Fruit fly (Drosophila melanogaster) whole organism, pupa: ENCODE results near the gene CG14269.
A peak's percentile ranks its signal among the peaks of the same experiment; 100 is the strongest.

Experiments used
- CG10348 ChIP-seq: fragments of 200-800 bp; sonication (Bioruptor generic); IDR thresholded peaks from 2 replicates; pipeline ENCODE4 v1.3.6; 2022; ENCODE audit warnings: missing biosample characterization, missing genetic modification characterization
- CG12605 ChIP-seq: fragments of 200-800 bp; sonication (Bioruptor generic); IDR thresholded peaks from 2 replicates; pipeline ENCODE4 v1.3.6; 2022; ENCODE audit warnings: missing biosample characterization, missing genetic modification characterization
- CG13204 ChIP-seq: fragments of 200-800 bp; sonication (Bioruptor generic); optimal IDR thresholded peaks from 2 replicates; lab custom pipeline; 2018; ENCODE audit warnings: missing biosample characterization, mild to moderate bottlenecking, missing genetic modification characterization, moderate library complexity
- CG14655 ChIP-seq: fragments of 200-800 bp; sonication (Bioruptor generic); optimal IDR thresholded peaks from 3 replicates; lab custom pipeline; 2017; ENCODE audit warnings: mild to moderate bottlenecking, missing biosample characterization, missing genetic modification reagents, missing genetic modification characterization
- CG15710 ChIP-seq: fragments of 200-800 bp; sonication (Bioruptor generic); optimal IDR thresholded peaks from 2 replicates; lab custom pipeline; 2018; ENCODE audit warnings: missing biosample characterization, mild to moderate bottlenecking, missing genetic modification characterization, moderate library complexity
- CG17806 ChIP-seq: fragments of 200-800 bp; sonication (Bioruptor generic); optimal IDR thresholded peaks from 2 replicates; lab custom pipeline; 2018; ENCODE audit warnings: missing biosample characterization, mild to moderate bottlenecking, missing genetic modification characterization, moderate library complexity
- CG32121 ChIP-seq: fragments of 200-800 bp; sonication (Bioruptor generic); IDR thresholded peaks from 2 replicates; pipeline ENCODE4 v1.3.6; 2022; ENCODE audit warnings: missing biosample characterization, missing genetic modification characterization
- CG34367 ChIP-seq: fragments of 200-800 bp; sonication (Bioruptor generic); optimal IDR thresholded peaks from 2 replicates; lab custom pipeline; 2018; ENCODE audit warnings: missing biosample characterization, mild to moderate bottlenecking, missing genetic modification characterization
- CG4496 ChIP-seq: fragments of 200-800 bp; sonication (Bioruptor generic); IDR thresholded peaks from 3 replicates; pipeline ENCODE4 v1.3.6; 2022; ENCODE audit warnings: missing biosample characterization, missing genetic modification characterization
- CG8159 ChIP-seq: fragments of 200-800 bp; sonication (Bioruptor generic); optimal IDR thresholded peaks from 3 replicates; lab custom pipeline; 2018; ENCODE audit warnings: missing biosample characterization, mild to moderate bottlenecking, missing genetic modification characterization, moderate library complexity
- CG8301 ChIP-seq: fragments of 200-800 bp; sonication (Bioruptor generic); optimal IDR thresholded peaks from 2 replicates; lab custom pipeline; 2018; ENCODE audit warnings: missing biosample characterization, mild to moderate bottlenecking, missing genetic modification characterization
- CG9948 ChIP-seq: fragments of 200-800 bp; sonication (Bioruptor generic); optimal IDR thresholded peaks from 2 replicates; lab custom pipeline; 2018; ENCODE audit warnings: missing biosample characterization, mild to moderate bottlenecking, missing genetic modification characterization, moderate library complexity
- D1 ChIP-seq: fragments of 200-800 bp; sonication (Bioruptor generic); optimal IDR thresholded peaks from 2 replicates; lab custom pipeline; 2018; ENCODE audit warnings: missing biosample characterization, mild to moderate bottlenecking, missing genetic modification characterization, moderate library complexity
- EcR ChIP-seq: fragments of 200-800 bp; sonication (Bioruptor generic); optimal IDR thresholded peaks from 3 replicates; lab custom pipeline; 2019; ENCODE audit warnings: missing biosample characterization, missing genetic modification characterization, mild to moderate bottlenecking, moderate library complexity, missing genetic modification reagents
- Ets98B ChIP-seq: fragments of 200-800 bp; sonication (Bioruptor generic); IDR thresholded peaks from 2 replicates; pipeline ENCODE4 v1.3.6; 2022; ENCODE audit warnings: missing biosample characterization, missing genetic modification characterization
- Pif1A ChIP-seq: fragments of 200-800 bp; sonication (Bioruptor generic); optimal IDR thresholded peaks from 3 replicates; lab custom pipeline; 2016; ENCODE audit warnings: missing biosample characterization, missing genetic modification characterization
- Pif1B ChIP-seq: fragments of 200-800 bp; sonication (Bioruptor generic); optimal IDR thresholded peaks from 3 replicates; lab custom pipeline; 2016; ENCODE audit warnings: missing biosample characterization, missing genetic modification characterization
- Snoo ChIP-seq: fragments of 200-800 bp; sonication (Bioruptor generic); optimal IDR thresholded peaks from 3 replicates; lab custom pipeline; 2017; ENCODE audit warnings: missing biosample characterization, mild to moderate bottlenecking, missing genetic modification characterization, inconsistent platforms
- fd96Ca ChIP-seq: fragments of 200-800 bp; sonication (Bioruptor generic); IDR thresholded peaks from 3 replicates; pipeline ENCODE4 v1.3.6; 2022; ENCODE audit warnings: missing biosample characterization, missing genetic modification characterization
- gl ChIP-seq: fragments of 200-800 bp; sonication (Bioruptor generic); optimal IDR thresholded peaks from 2 replicates; lab custom pipeline; 2018; ENCODE audit warnings: missing biosample characterization, mild to moderate bottlenecking, missing genetic modification characterization
- rn ChIP-seq: fragments of 200-800 bp; sonication (Bioruptor generic); IDR thresholded peaks from 2 replicates; pipeline ENCODE4 v1.3.6; 2022; ENCODE audit warnings: missing biosample characterization, missing genetic modification characterization

CG14269 gene

dm6 chrX:3444800-3445199 is 9.2 kb upstream of the CG14269 start:
- no peak for TF ChIP-seq CG8301 (tag; lab: Kevin White, UChicago)
- TF ChIP-seq Snoo, result peak; percentile 7

DNA sequence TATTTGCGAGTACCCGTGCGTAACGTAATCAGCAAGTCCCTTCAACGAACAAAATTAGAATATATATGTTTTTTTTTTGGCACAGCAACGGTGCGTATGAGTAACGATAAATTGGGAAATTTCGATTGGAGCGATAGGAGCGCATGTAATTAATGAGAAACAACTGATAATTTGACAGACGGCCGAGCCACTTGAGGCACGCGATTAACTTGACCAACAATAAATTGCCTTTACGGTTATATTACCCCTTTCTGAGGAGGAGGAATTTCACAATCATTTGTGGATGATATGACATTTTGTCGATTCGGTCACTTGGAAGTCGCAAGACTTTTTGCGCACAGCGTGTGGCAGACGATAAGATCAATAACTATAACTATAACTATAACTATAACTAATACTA is 8.3 kb upstream of the CG14269 start:
- no peak for TF ChIP-seq Pif1B
- no peak for TF ChIP-seq CG17806 (tag; lab: Kevin White, UChicago)
- TF ChIP-seq EcR (GFP tag; lab: Kevin White, UChicago), result no peak
- TF ChIP-seq CG34367, result no peak
- no peak for TF ChIP-seq CG4496 (GFP tag; lab: Robert Waterston, UW)
- no peak for TF ChIP-seq CG32121 (GFP tag; lab: Robert Waterston, UW)
- no peak for TF ChIP-seq CG10348 (GFP tag; lab: Robert Waterston, UW)
- no peak for TF ChIP-seq CG8159
- TF ChIP-seq Snoo, result no peak
- no peak for TF ChIP-seq gl (tag; lab: Kevin White, UChicago)
- no peak for TF ChIP-seq CG14655 (GFP tag; lab: Kevin White, UChicago)
- TF ChIP-seq CG15710, result no peak
- TF ChIP-seq CG12605 (GFP tag; lab: Robert Waterston, UW), result no peak
- no peak for TF ChIP-seq rn
- no peak for TF ChIP-seq fd96Ca (GFP tag; lab: Robert Waterston, UW)
- TF ChIP-seq D1 (tag; lab: Kevin White, UChicago), result no peak
- TF ChIP-seq CG8301 (tag; lab: Kevin White, UChicago), result no peak

DNA sequence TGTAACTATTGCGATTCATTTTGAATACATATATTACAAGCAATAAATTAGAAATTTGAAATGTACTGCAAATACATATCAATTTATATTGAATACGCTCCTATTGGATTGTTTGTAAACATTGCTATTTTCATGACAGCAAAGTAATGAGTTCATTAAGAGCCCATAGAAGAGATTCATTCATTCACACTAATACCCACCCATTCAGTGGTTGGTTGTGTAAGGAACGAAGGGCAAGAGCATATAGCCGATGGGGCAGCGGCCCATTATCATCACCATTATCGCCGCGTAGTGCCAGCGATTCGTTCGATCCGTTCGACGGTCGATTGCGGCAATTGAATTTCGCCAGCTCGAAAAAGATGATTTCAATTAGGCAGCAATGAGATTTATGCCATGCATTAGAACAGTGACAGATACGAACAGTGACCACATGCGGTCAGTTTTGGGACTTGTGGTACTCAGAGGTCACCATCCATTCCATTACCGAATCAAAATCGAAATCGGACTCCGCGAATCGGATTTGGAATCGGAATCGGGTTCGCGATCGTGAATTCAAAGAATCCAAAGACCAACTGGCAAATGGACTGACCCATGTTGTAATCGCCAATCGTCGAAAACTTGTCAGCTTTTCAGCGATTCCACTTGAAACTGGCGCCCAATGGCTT is 7.1 kb upstream of the CG14269 start:
- TF ChIP-seq CG32121 (GFP tag; lab: Robert Waterston, UW) (no peak), CG8301 (tag; lab: Kevin White, UChicago) (no peak), Snoo (no peak), CG13204 (no peak), Pif1A (GFP tag; lab: Kevin White, UChicago) (no peak), CG8159 (no peak), Pif1B (no peak), CG15710 (no peak), CG9948 (no peak), D1 (tag; lab: Kevin White, UChicago) (no peak), CG17806 (tag; lab: Kevin White, UChicago) (no peak), fd96Ca (GFP tag; lab: Robert Waterston, UW) (no peak), gl (tag; lab: Kevin White, UChicago) (no peak), CG34367 (no peak), CG10348 (GFP tag; lab: Robert Waterston, UW) (no peak), CG12605 (GFP tag; lab: Robert Waterston, UW) (no peak), CG14655 (GFP tag; lab: Kevin White, UChicago) (no peak), rn (no peak), Ets98B (GFP tag; lab: Robert Waterston, UW) (no peak)

- TF ChIP-seq CG12605 (GFP tag; lab: Robert Waterston, UW) (no peak), EcR (GFP tag; lab: Kevin White, UChicago) (no peak), CG34367 (no peak), Ets98B (GFP tag; lab: Robert Waterston, UW) (no peak; the same call in 1 of the 2 replicates), Snoo (no peak), fd96Ca (GFP tag; lab: Robert Waterston, UW) (no peak), CG4496 (GFP tag; lab: Robert Waterston, UW) (0 out of 3 replicates have a peak, but pooled peaks have one; percentile 30), gl (tag; lab: Kevin White, UChicago) (no peak), CG8159 (no peak), rn (no peak), CG8301 (tag; lab: Kevin White, UChicago) (no peak), CG32121 (GFP tag; lab: Robert Waterston, UW) (peak; percentile 52), CG13204 (no peak), CG9948 (no peak), CG14655 (GFP tag; lab: Kevin White, UChicago) (no peak)
Observed at dm6 chrX:3440506-3440905, 4.9 kb upstream of the CG14269 start.

DNA sequence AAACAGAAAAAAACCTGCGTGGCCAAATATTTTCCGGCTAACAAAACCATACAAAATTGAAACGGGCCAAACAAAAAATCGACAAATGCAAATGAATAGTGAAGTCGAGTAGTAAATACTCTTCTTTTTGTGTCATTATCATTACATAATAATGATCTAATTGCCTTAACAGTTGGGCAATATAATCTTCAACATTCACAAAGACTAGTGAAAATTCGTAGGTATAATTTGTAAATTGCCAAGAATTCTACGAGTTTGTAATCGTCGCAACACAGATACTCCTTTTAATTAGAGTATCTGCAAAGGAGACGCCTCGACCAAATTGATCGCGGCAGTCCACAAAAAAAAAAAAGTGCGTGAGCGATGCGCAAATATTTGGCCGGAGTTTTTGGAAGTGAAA is 1.9 kb upstream of the CG14269 start:
- TF ChIP-seq CG9948 (no peak), CG17806 (tag; lab: Kevin White, UChicago) (peak; percentile 3)

dm6 chrX:3436183-3436582 is 576 bp upstream of the CG14269 start:
- peak; percentile 17 for TF ChIP-seq CG34367
- TF ChIP-seq EcR (GFP tag; lab: Kevin White, UChicago), result no peak
- TF ChIP-seq Pif1B, result peak; percentile 43
- TF ChIP-seq rn, result no peak
- no peak for TF ChIP-seq CG13204
- TF ChIP-seq CG32121 (GFP tag; lab: Robert Waterston, UW), result no peak
- no peak for TF ChIP-seq CG10348 (GFP tag; lab: Robert Waterston, UW)
- no peak for TF ChIP-seq Ets98B (GFP tag; lab: Robert Waterston, UW)
- no peak for TF ChIP-seq CG12605 (GFP tag; lab: Robert Waterston, UW)
- peak; percentile 56 for TF ChIP-seq CG17806 (tag; lab: Kevin White, UChicago)
- no peak for TF ChIP-seq Snoo
- no peak for TF ChIP-seq fd96Ca (GFP tag; lab: Robert Waterston, UW)
- peak; percentile 61 for TF ChIP-seq CG8159
- peak; percentile 49 for TF ChIP-seq CG9948
- TF ChIP-seq Pif1A (GFP tag; lab: Kevin White, UChicago), result peak; percentile 44
- no peak for TF ChIP-seq CG4496 (GFP tag; lab: Robert Waterston, UW)
- peak; percentile 70 for TF ChIP-seq CG14655 (GFP tag; lab: Kevin White, UChicago)
- peak; percentile 59 for TF ChIP-seq CG8301 (tag; lab: Kevin White, UChicago)
- no peak for TF ChIP-seq D1 (tag; lab: Kevin White, UChicago)
- peak; percentile 59 for TF ChIP-seq CG15710
- peak; percentile 8 for TF ChIP-seq gl (tag; lab: Kevin White, UChicago)
- TF ChIP-seq, all 21 proteins: peak for 10
